Fruit fly (Drosophila melanogaster): ENCODE measurements around the gene CG6454.

- no peak for TF ChIP-seq Abd-B (GFP tag; optimal IDR thresholded peaks at IDR 0.05)
- no peak for TF ChIP-seq Hnf4 (GFP tag; optimal IDR thresholded peaks at IDR 0.05)
- no peak for TF ChIP-seq Rel (GFP tag; optimal IDR thresholded peaks at IDR 0.05)
- TF ChIP-seq Rel (tag; optimal IDR thresholded peaks at IDR 0.05): no peak
- no peak for TF ChIP-seq Mio (GFP tag; optimal IDR thresholded peaks at IDR 0.05)
- no peak for TF ChIP-seq Dfd (GFP tag; optimal IDR thresholded peaks at IDR 0.05)
- no peak for TF ChIP-seq br (GFP tag; optimal IDR thresholded peaks at IDR 0.05)
- no peak for TF ChIP-seq dl (GFP tag; optimal IDR thresholded peaks at IDR 0.05; ENCODE audit: insufficient read depth in 1 of 2, partially characterized antibody in 2 of 2)
Measured at dm6 chr3R:24368064-24368463, 19.1 kb downstream of the CG6454 start, which contains the start of the genes CG42812 and CG33341.
